Fruit fly (Drosophila melanogaster): ENCODE measurements around the gene Rb97D.
A peak's percentile ranks its signal among the peaks of the same experiment; 100 is the strongest.

Gene Rb97D

dm6 chr3R:26846446-26846845, 29.1 kb downstream of the Rb97D start:
- no peak for TF ChIP-seq fd96Ca (GFP tag; IDR thresholded peaks at IDR 0.05)
- no peak for TF ChIP-seq D1 (tag; optimal IDR thresholded peaks at IDR 0.05)
- peak; percentile 2 for TF ChIP-seq CG17806 (tag; optimal IDR thresholded peaks at IDR 0.05)
- TF ChIP-seq CG14655 (GFP tag; optimal IDR thresholded peaks at IDR 0.05), result no peak
- peak; percentile 50 for TF ChIP-seq CG8159 (tag; optimal IDR thresholded peaks at IDR 0.05)
- TF ChIP-seq CG15710 (tag; optimal IDR thresholded peaks at IDR 0.05), result no peak
- no peak for TF ChIP-seq Pif1B (GFP tag; optimal IDR thresholded peaks at IDR 0.05)
- no peak for TF ChIP-seq CG4496 (GFP tag; IDR thresholded peaks at IDR 0.05)
- no peak for TF ChIP-seq Ets98B (GFP tag; IDR thresholded peaks at IDR 0.05)
- TF ChIP-seq Pif1A (GFP tag; optimal IDR thresholded peaks at IDR 0.05), result peak; percentile 8
- no peak for TF ChIP-seq Snoo (tag; optimal IDR thresholded peaks at IDR 0.05)
- no peak for TF ChIP-seq EcR (GFP tag; optimal IDR thresholded peaks at IDR 0.05)
- TF ChIP-seq CG32121 (GFP tag; IDR thresholded peaks at IDR 0.05), result no peak
- no peak for TF ChIP-seq CG34367 (tag; optimal IDR thresholded peaks at IDR 0.05)
- no peak for TF ChIP-seq rn (GFP tag; IDR thresholded peaks at IDR 0.05)
- peak; percentile 8 for TF ChIP-seq CG9948 (tag; optimal IDR thresholded peaks at IDR 0.05)
- no peak for TF ChIP-seq gl (tag; optimal IDR thresholded peaks at IDR 0.05)
- TF ChIP-seq CG13204 (GFP tag; optimal IDR thresholded peaks at IDR 0.05), result no peak
- TF ChIP-seq CG8301 (tag; optimal IDR thresholded peaks at IDR 0.05), result no peak
- no peak for TF ChIP-seq CG10348 (GFP tag; IDR thresholded peaks at IDR 0.05)
- TF ChIP-seq CG12605 (GFP tag; IDR thresholded peaks at IDR 0.05), result no peak

- 0 out of 3 replicates have a peak, but pooled peaks have one; percentile 42 for TF ChIP-seq fd96Ca (GFP tag; IDR thresholded peaks at IDR 0.05)
- no peak for TF ChIP-seq rn (GFP tag; IDR thresholded peaks at IDR 0.05)
- peak; percentile 80 for TF ChIP-seq CG17806 (tag; optimal IDR thresholded peaks at IDR 0.05)
- TF ChIP-seq CG8301 (tag; optimal IDR thresholded peaks at IDR 0.05), result peak; percentile 69
- no peak for TF ChIP-seq CG13204 (GFP tag; optimal IDR thresholded peaks at IDR 0.05)
- TF ChIP-seq Snoo (tag; optimal IDR thresholded peaks at IDR 0.05), result no peak
- peak; percentile 71 for TF ChIP-seq CG8159 (tag; optimal IDR thresholded peaks at IDR 0.05)
- peak; percentile 61 for TF ChIP-seq CG34367 (tag; optimal IDR thresholded peaks at IDR 0.05)
- peak; percentile 67 for TF ChIP-seq Pif1B (GFP tag; optimal IDR thresholded peaks at IDR 0.05)
- TF ChIP-seq CG4496 (GFP tag; IDR thresholded peaks at IDR 0.05), result no peak
- peak; percentile 84 for TF ChIP-seq CG9948 (tag; optimal IDR thresholded peaks at IDR 0.05)
- no peak for TF ChIP-seq CG32121 (GFP tag; IDR thresholded peaks at IDR 0.05)
- TF ChIP-seq Ets98B (GFP tag; IDR thresholded peaks at IDR 0.05), result peak; percentile 32; the same call in 1 of the 2 replicates
- peak; percentile 85 for TF ChIP-seq CG14655 (GFP tag; optimal IDR thresholded peaks at IDR 0.05)
- peak; percentile 37; the same call in 1 of the 2 replicates for TF ChIP-seq CG12605 (GFP tag; IDR thresholded peaks at IDR 0.05)
- TF ChIP-seq gl (tag; optimal IDR thresholded peaks at IDR 0.05), result peak; percentile 38
- no peak for TF ChIP-seq CG10348 (GFP tag; IDR thresholded peaks at IDR 0.05)
- TF ChIP-seq Pif1A (GFP tag; optimal IDR thresholded peaks at IDR 0.05), result peak; percentile 72
- TF ChIP-seq CG15710 (tag; optimal IDR thresholded peaks at IDR 0.05), result peak; percentile 71
- no peak for TF ChIP-seq EcR (GFP tag; optimal IDR thresholded peaks at IDR 0.05)
- no peak for TF ChIP-seq D1 (tag; optimal IDR thresholded peaks at IDR 0.05)
Measured at dm6 chr3R:26831861-26832260, 43.7 kb downstream of the Rb97D start.

Measured in whole organism, pupa.